Fruit fly (Drosophila melanogaster) whole organism, embryonic: Measurements from ENCODE around the gene CG6142.

Experiments
- ATbp ChIP-seq: fragments of 200-800 bp; sonication (Bioruptor generic); optimal IDR thresholded peaks from 2 replicates; lab custom pipeline; 2017; ENCODE audit warnings: missing biosample characterization, mild to moderate bottlenecking, missing genetic modification characterization, missing genetic modification reagents
- Adf1 ChIP-seq: fragments of 200-800 bp; sonication (Bioruptor generic); IDR thresholded peaks from 2 replicates; pipeline ENCODE4 v1.3.6; 2022; ENCODE audit warnings: missing biosample characterization, missing genetic modification characterization
- Atf-2 ChIP-seq: fragments of 200-800 bp; sonication (Bioruptor generic); optimal IDR thresholded peaks from 2 replicates; lab custom pipeline; 2016; ENCODE audit warnings: missing biosample characterization, missing genetic modification characterization
- Awh ChIP-seq: fragments of 200-800 bp; sonication (Bioruptor generic); IDR thresholded peaks from 2 replicates; pipeline ENCODE4, ENCODE4 v1.3.6; 2022; ENCODE audit warnings: missing biosample characterization, missing genetic modification characterization
- BtbVII ChIP-seq: fragments of 200-800 bp; sonication (Bioruptor generic); optimal IDR thresholded peaks from 3 replicates; lab custom pipeline; 2017; ENCODE audit warnings: missing biosample characterization, mild to moderate bottlenecking, missing genetic modification characterization
- CG10147 ChIP-seq: fragments of 200-800 bp; sonication (Bioruptor generic); optimal IDR thresholded peaks from 2 replicates; lab custom pipeline; 2019; ENCODE audit warnings: missing biosample characterization, mild to moderate bottlenecking, missing genetic modification characterization, moderate library complexity
- CG1024 ChIP-seq: fragments of 200-800 bp; sonication (Bioruptor generic); IDR thresholded peaks from 2 replicates; pipeline ENCODE4 v1.3.6; 2022; ENCODE audit warnings: missing biosample characterization, missing genetic modification characterization
- CG11398 ChIP-seq: fragments of 200-800 bp; sonication (Bioruptor generic); optimal IDR thresholded peaks from 2 replicates; lab custom pipeline; 2016; ENCODE audit warnings: missing biosample characterization, missing genetic modification characterization
- CG12391 ChIP-seq: fragments of 200-800 bp; sonication (Bioruptor generic); optimal IDR thresholded peaks from 3 replicates; lab custom pipeline; 2018; ENCODE audit warnings: missing biosample characterization, mild to moderate bottlenecking, missing genetic modification characterization, moderate library complexity
- CG12744 ChIP-seq: fragments of 200-800 bp; sonication (Bioruptor generic); optimal IDR thresholded peaks from 2 replicates; lab custom pipeline; 2016; ENCODE audit warnings: missing biosample characterization, missing genetic modification characterization
- CG12769 ChIP-seq: fragments of 200-800 bp; sonication (Bioruptor generic); optimal IDR thresholded peaks from 2 replicates; lab custom pipeline; 2019; ENCODE audit warnings: missing biosample characterization, mild to moderate bottlenecking, missing genetic modification characterization, moderate library complexity
- CG13894 ChIP-seq: fragments of 200-800 bp; sonication (Bioruptor generic); optimal IDR thresholded peaks from 3 replicates; lab custom pipeline; 2018; ENCODE audit warnings: missing biosample characterization, mild to moderate bottlenecking, missing genetic modification characterization, moderate library complexity
- CG14860 ChIP-seq: fragments of 200-800 bp; sonication (Bioruptor generic); IDR thresholded peaks from 3 replicates; pipeline ENCODE4 v1.3.6; 2022; ENCODE audit warnings: missing biosample characterization, missing genetic modification characterization; ENCODE audit not compliant: partially characterized antibody
- CG17612 ChIP-seq: fragments of 200-800 bp; sonication (Bioruptor generic); IDR thresholded peaks from 2 replicates; pipeline ENCODE4 v1.3.6; 2022; ENCODE audit warnings: missing biosample characterization, missing genetic modification characterization
- CG3281 ChIP-seq: fragments of 200-800 bp; sonication (Bioruptor generic); optimal IDR thresholded peaks from 3 replicates; lab custom pipeline; 2017; ENCODE audit warnings: missing biosample characterization, mild to moderate bottlenecking, missing genetic modification characterization
- CG5180 ChIP-seq: fragments of 200-800 bp; sonication (Bioruptor generic); optimal IDR thresholded peaks from 3 replicates; lab custom pipeline; 2017; ENCODE audit warnings: missing biosample characterization, missing genetic modification characterization, mild to moderate bottlenecking, moderate library complexity, missing genetic modification reagents
- CG5953 ChIP-seq: fragments of 200-800 bp; sonication (Bioruptor generic); IDR thresholded peaks from 2 replicates; pipeline ENCODE4 v1.3.6; 2022; ENCODE audit warnings: missing biosample characterization, missing genetic modification characterization
- CG7357 ChIP-seq: fragments of 200-800 bp; sonication (Bioruptor generic); IDR thresholded peaks from 3 replicates; pipeline ENCODE4 v1.3.6; 2022; ENCODE audit warnings: missing biosample characterization, missing genetic modification characterization
- CG8478 ChIP-seq: fragments of >200 bp; optimal IDR thresholded peaks from 2 replicates; lab custom pipeline; 2018
- CG9876 ChIP-seq: fragments of 200-800 bp; sonication (Bioruptor generic); optimal IDR thresholded peaks from 2 replicates; lab custom pipeline; 2016; ENCODE audit warnings: missing biosample characterization, missing genetic modification characterization
- Deaf1 ChIP-seq: fragments of 200-800 bp; optimal IDR thresholded peaks from 3 replicates; lab custom pipeline; 2019; ENCODE audit warnings: missing biosample characterization, mild to moderate bottlenecking, missing genetic modification characterization, moderate library complexity
- Doc2 ChIP-seq: fragments of 200-800 bp; sonication (Bioruptor generic); IDR thresholded peaks from 2 replicates; pipeline ENCODE4 v1.3.6; 2022; ENCODE audit warnings: missing biosample characterization, missing genetic modification characterization
- Drgx ChIP-seq: fragments of 200-800 bp; sonication (Bioruptor generic); IDR thresholded peaks from 2 replicates; pipeline ENCODE4 v1.3.6; 2022; ENCODE audit warnings: missing biosample characterization, missing genetic modification characterization
- Fer3 ChIP-seq: fragments of 200-800 bp; sonication (Bioruptor generic); optimal IDR thresholded peaks from 2 replicates; lab custom pipeline; 2018; ENCODE audit warnings: missing biosample characterization, mild to moderate bottlenecking, missing genetic modification characterization, moderate library complexity
- GATAe ChIP-seq: fragments of 200-800 bp; sonication (Bioruptor generic); conservative IDR thresholded peaks from 2 replicates; pipeline ENCODE4 v1.3.6; 2022; ENCODE audit warnings: missing biosample characterization, missing genetic modification characterization
- Gug ChIP-seq: fragments of 200-800 bp; sonication (Bioruptor generic); IDR thresholded peaks from 4 replicates; pipeline ENCODE4 v1.3.6; 2022; ENCODE audit warnings: missing biosample characterization, missing genetic modification characterization
- Jarid2 ChIP-seq: fragments of 200-800 bp; sonication (Bioruptor generic); optimal IDR thresholded peaks from 3 replicates; lab custom pipeline; 2017; ENCODE audit warnings: mild to moderate bottlenecking, missing biosample characterization, missing genetic modification reagents, missing genetic modification characterization
- Nf-YA ChIP-seq: fragments of 200-800 bp; sonication (Bioruptor generic); IDR thresholded peaks from 2 replicates; pipeline ENCODE4 v1.3.6; 2022; ENCODE audit warnings: missing biosample characterization, missing genetic modification characterization
- NfI ChIP-seq: fragments of 200-800 bp; sonication (Bioruptor generic); optimal IDR thresholded peaks from 3 replicates; lab custom pipeline; 2018; ENCODE audit warnings: missing biosample characterization, mild to moderate bottlenecking, missing genetic modification characterization, moderate library complexity
- Tbp ChIP-seq: fragments of >200 bp; optimal IDR thresholded peaks from 2 replicates; lab custom pipeline; 2018; ENCODE audit warnings: missing biosample characterization, missing genetic modification characterization
- Usf ChIP-seq: fragments of 200-800 bp; sonication (Bioruptor generic); optimal IDR thresholded peaks from 2 replicates; lab custom pipeline; 2017; ENCODE audit warnings: missing genotype, missing biosample characterization, missing genetic modification characterization
- Vsx1 ChIP-seq: fragments of 200-800 bp; sonication (Bioruptor generic); optimal IDR thresholded peaks from 2 replicates; lab custom pipeline; 2017; ENCODE audit warnings: missing biosample characterization, mild to moderate bottlenecking, missing genetic modification characterization, missing genetic modification reagents
- Xrp1 ChIP-seq: fragments of 200-800 bp; sonication (Bioruptor generic); IDR thresholded peaks from 2 replicates; pipeline ENCODE4 v1.3.6; 2022; ENCODE audit warnings: missing biosample characterization, missing genetic modification characterization
- az2 ChIP-seq: fragments of 200-800 bp; sonication (Bioruptor generic); optimal IDR thresholded peaks from 3 replicates; lab custom pipeline; 2016; ENCODE audit warnings: missing biosample characterization, missing genetic modification characterization
- bbx ChIP-seq: fragments of 200-800 bp; sonication (Bioruptor generic); IDR thresholded peaks from 2 replicates; pipeline ENCODE4 v1.3.6; 2022; ENCODE audit warnings: missing biosample characterization, missing genetic modification characterization; ENCODE audit not compliant: partially characterized antibody
- fd64A ChIP-seq: fragments of 200-800 bp; sonication (Bioruptor generic); optimal IDR thresholded peaks from 3 replicates; lab custom pipeline; 2018; ENCODE audit warnings: missing biosample characterization, mild to moderate bottlenecking, missing genetic modification characterization
- gt ChIP-seq: fragments of 200-800 bp; sonication (Bioruptor generic); IDR thresholded peaks from 2 replicates; pipeline ENCODE4 v1.3.6; 2022; ENCODE audit warnings: missing biosample characterization, missing genetic modification characterization
- jigr1 ChIP-seq: fragments of 200-800 bp; sonication (Bioruptor generic); IDR thresholded peaks from 3 replicates; pipeline ENCODE4 v1.3.6; 2022; ENCODE audit warnings: missing biosample characterization, missing genetic modification characterization
- kah ChIP-seq: fragments of 200-800 bp; sonication (Bioruptor generic); optimal IDR thresholded peaks from 2 replicates; lab custom pipeline; 2018; ENCODE audit warnings: missing biosample characterization, mild to moderate bottlenecking, missing genetic modification characterization
- kni ChIP-seq: fragments of 200-800 bp; sonication (Bioruptor generic); optimal IDR thresholded peaks from 3 replicates; lab custom pipeline; 2017; ENCODE audit warnings: mild to moderate bottlenecking, missing biosample characterization, missing genetic modification reagents, missing genetic modification characterization
- lov ChIP-seq, 2 experiments: fragments of 200-800 bp in 1 of 2; fragments of >200 bp in 1 of 2; sonication (Bioruptor generic) in 1 of 2; IDR thresholded peaks in 1 of 2; optimal IDR thresholded peaks in 1 of 2; 2 replicates in 1 of 2; 3 replicates in 1 of 2; pipeline versions ENCODE4 v1.3.6 to Lab custom; 2017 to 2022; ENCODE audit warnings: missing biosample characterization in 1 of 2, missing genetic modification characterization in 1 of 2
- phol ChIP-seq: fragments of 200-800 bp; sonication (Bioruptor generic); optimal IDR thresholded peaks from 3 replicates; lab custom pipeline; 2018; ENCODE audit warnings: missing biosample characterization, mild to moderate bottlenecking, missing genetic modification characterization, moderate library complexity
- pita ChIP-seq: fragments of 200-800 bp; sonication (Bioruptor generic); optimal IDR thresholded peaks from 2 replicates; lab custom pipeline; 2017; ENCODE audit warnings: missing biosample characterization, mild to moderate bottlenecking, missing genetic modification characterization
- pnt ChIP-seq: fragments of 200-800 bp; sonication (Bioruptor generic); optimal IDR thresholded peaks from 3 replicates; lab custom pipeline; 2016; ENCODE audit warnings: missing biosample characterization, missing genetic modification characterization
- ranshi ChIP-seq: fragments of 200-800 bp; sonication (Bioruptor generic); IDR thresholded peaks from 2 replicates; pipeline ENCODE4 v1.3.6; 2022; ENCODE audit warnings: missing biosample characterization, missing genetic modification characterization
- slou ChIP-seq: fragments of 200-800 bp; sonication (Bioruptor generic); optimal IDR thresholded peaks from 3 replicates; lab custom pipeline; 2016; ENCODE audit warnings: missing biosample characterization, missing genetic modification characterization
- tap ChIP-seq: fragments of 200-800 bp; optimal IDR thresholded peaks from 3 replicates; lab custom pipeline; 2019; ENCODE audit warnings: missing biosample characterization, mild to moderate bottlenecking, missing genetic modification characterization, moderate library complexity
- tgo ChIP-seq: fragments of 200-800 bp; sonication (Bioruptor generic); IDR thresholded peaks from 3 replicates; pipeline ENCODE4 v1.3.6; 2022; ENCODE audit warnings: missing biosample characterization, missing genetic modification characterization
- unpg ChIP-seq: fragments of 200-800 bp; sonication (Bioruptor generic); optimal IDR thresholded peaks from 3 replicates; lab custom pipeline; 2018; ENCODE audit warnings: missing biosample characterization, mild to moderate bottlenecking, missing genetic modification characterization, moderate library complexity
- vfl ChIP-seq: fragments of 200-800 bp; sonication (Bioruptor generic); optimal IDR thresholded peaks from 2 replicates; lab custom pipeline; 2016; ENCODE audit warnings: missing biosample characterization, missing genetic modification characterization

CG6142 gene

DNA sequence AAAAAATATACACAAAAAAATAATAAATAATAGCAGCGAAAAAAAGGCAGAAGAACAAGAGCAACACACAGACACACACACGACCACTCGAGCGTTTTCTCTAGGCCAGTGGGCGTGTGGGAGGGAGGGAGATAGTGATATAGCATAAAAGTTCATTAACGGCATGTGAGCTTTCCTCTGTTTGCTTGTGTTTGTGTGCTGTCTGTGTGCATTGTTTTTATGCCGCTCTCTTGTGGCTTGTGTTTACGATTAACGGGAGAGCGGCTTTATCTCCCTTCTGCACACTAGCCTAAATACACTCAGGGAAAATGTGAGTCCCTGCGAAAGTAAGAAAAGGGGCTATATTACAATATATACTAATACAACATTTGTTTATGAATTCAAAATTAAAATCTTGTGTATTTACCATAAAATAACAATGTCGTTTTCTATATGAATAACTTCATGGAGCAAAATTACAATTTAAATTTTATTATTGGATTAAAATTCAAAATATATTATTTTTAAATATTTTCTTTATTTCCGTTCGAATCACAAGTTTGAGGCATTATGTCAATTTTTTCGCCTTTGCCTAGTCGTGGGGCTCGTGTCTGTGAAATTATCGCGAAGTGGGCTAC is 15.4 kb upstream of the CG6142 start (continued):
- TF ChIP-seq CG12391 (tag; lab: Kevin White, UChicago) (peak; percentile 51), GATAe (GFP tag; lab: Robert Waterston, UW) (0 out of 2 replicates have a peak, but pooled peaks have one; percentile 14), kah (GFP tag; lab: Kevin White, UChicago) (no peak), Vsx1 (no peak), ATbp (GFP tag; lab: Kevin White, UChicago) (peak; percentile 51), Fer3 (peak; percentile 57), Xrp1 (GFP tag; lab: Robert Waterston, UW) (peak; percentile 42; the same call in 1 of the 2 replicates), BtbVII (GFP tag; lab: Kevin White, UChicago) (peak; percentile 31), gt (GFP tag; lab: Robert Waterston, UW) (no peak), Adf1 (GFP tag; lab: Robert Waterston, UW) (peak; percentile 31), az2 (GFP tag; lab: Kevin White, UChicago) (peak; percentile 7), CG12769 (peak; percentile 71), CG14860 (GFP tag; lab: Robert Waterston, UW) (no peak), tap (tag; lab: Kevin White, UChicago) (peak; percentile 8), slou (GFP tag; lab: Kevin White, UChicago) (no peak), Jarid2 (peak; percentile 0), CG7357 (GFP tag; lab: Robert Waterston, UW) (no peak), jigr1 (GFP tag; lab: Robert Waterston, UW) (no peak), CG11398 (GFP tag; lab: Kevin White, UChicago) (no peak), bbx (GFP tag; lab: Robert Waterston, UW) (no peak; the same call in 1 of the 2 replicates), CG5953 (GFP tag; lab: Robert Waterston, UW) (no peak), lov (optimal IDR thresholded peaks at IDR 0.05; lab: Kevin White, UChicago) (no peak), lov (GFP tag; IDR thresholded peaks at IDR 0.05; lab: Robert Waterston, UW) (no peak), Doc2 (GFP tag; lab: Robert Waterston, UW) (no peak), CG5180 (peak; percentile 17), CG9876 (GFP tag; lab: Kevin White, UChicago) (no peak), unpg (GFP tag; lab: Kevin White, UChicago) (peak; percentile 64), NfI (GFP tag; lab: Kevin White, UChicago) (peak; percentile 39), fd64A (GFP tag; lab: Kevin White, UChicago) (no peak), kni (no peak), CG3281 (peak; percentile 69), Usf (peak; percentile 3), phol (tag; lab: Kevin White, UChicago) (peak; percentile 66), Gug (GFP tag; lab: Robert Waterston, UW) (no peak), Nf-YA (GFP tag; lab: Robert Waterston, UW) (no peak), CG8478 (lab: Kevin White, UChicago) (no peak), Drgx (GFP tag; lab: Robert Waterston, UW) (peak; percentile 52; the same call in 1 of the 2 replicates), pita (GFP tag; lab: Kevin White, UChicago) (no peak), pnt (GFP tag; lab: Kevin White, UChicago) (no peak), ranshi (GFP tag; lab: Robert Waterston, UW) (peak; percentile 38; the same call in 1 of the 2 replicates), CG12744 (GFP tag; lab: Kevin White, UChicago) (no peak), CG10147 (GFP tag; lab: Kevin White, UChicago) (peak; percentile 53), vfl (no peak), CG1024 (GFP tag; lab: Robert Waterston, UW) (0 out of 2 replicates have a peak, but pooled peaks have one; percentile 23), tgo (GFP tag; lab: Robert Waterston, UW) (peak; percentile 47; the same call in 1 of the 3 replicates), Tbp (no peak), Deaf1 (tag; lab: Kevin White, UChicago) (peak; percentile 14), Awh (GFP tag; lab: Robert Waterston, UW) (peak; percentile 76), CG13894 (tag; lab: Kevin White, UChicago) (no peak), CG17612 (GFP tag; lab: Robert Waterston, UW) (no peak), Atf-2 (no peak)
